Worm (Caenorhabditis elegans) whole organism, L4 larva: ENCODE data around the gene M04C3.1.

Experiments
- F49E8.2 ChIP-seq: sonication (generic microtip); optimal IDR thresholded peaks from 2 replicates; lab custom pipeline; 2016; ENCODE audit warnings: missing compliant biosample characterization, mild to moderate bottlenecking, missing genetic modification characterization, borderline replicate concordance
- R02D3.7 ChIP-seq: fragments of 150-350 bp; sonication (generic microtip); optimal IDR thresholded peaks from 3 replicates; lab custom pipeline; 2014; ENCODE audit warnings: missing biosample characterization, missing genetic modification characterization
- T20F7.1 ChIP-seq: fragments of 200-800 bp; sonication (Bioruptor generic); optimal IDR thresholded peaks from 2 replicates; lab custom pipeline; 2018; ENCODE audit warnings: mild to moderate bottlenecking, missing genetic modification characterization, missing compliant biosample characterization
- dmd-6 ChIP-seq: fragments of 200-800 bp; sonication (Bioruptor generic); IDR thresholded peaks from 2 replicates; pipeline ENCODE4 v1.3.6; 2022; ENCODE audit warnings: missing genetic modification reagents, missing genetic modification characterization, missing compliant biosample characterization
- lim-7 ChIP-seq: fragments of 200-800 bp; sonication (Bioruptor generic); IDR thresholded peaks from 2 replicates; pipeline ENCODE4 v1.3.6; 2022; ENCODE audit warnings: missing genetic modification characterization, missing compliant biosample characterization
- lin-38 ChIP-seq: fragments of 200-800 bp; sonication (Bioruptor generic); IDR thresholded peaks from 2 replicates; pipeline ENCODE4 v1.3.6; 2022; ENCODE audit warnings: missing genetic modification reagents, missing genetic modification characterization, missing compliant biosample characterization
- lir-3 ChIP-seq: sonication (generic microtip); optimal IDR thresholded peaks from 2 replicates; lab custom pipeline; 2016; ENCODE audit warnings: mild to moderate bottlenecking, missing genetic modification characterization, missing compliant biosample characterization
- lsy-2 ChIP-seq, 2 experiments: fragments of 150-350 bp in 1 of 2; sonication (generic microtip) in 1 of 2; optimal IDR thresholded peaks; 2 replicates each; lab custom pipeline; 2014 to 2017; ENCODE audit warnings: missing biosample characterization in 2 of 2, missing genetic modification characterization in 2 of 2
- snpc-4 ChIP-seq: fragments of 150-350 bp; optimal IDR thresholded peaks from 2 replicates; lab custom pipeline; 2014; ENCODE audit warnings: missing biosample characterization, missing genetic modification characterization

- TF ChIP-seq lsy-2 (tag; optimal IDR thresholded peaks at IDR 0.05; lab: Kevin White, UChicago) = no peak
- no peak for TF ChIP-seq snpc-4 (tag; lab: Kevin White, UChicago)
- no peak for TF ChIP-seq lin-38 (GFP tag; lab: Robert Waterston, UW)
- no peak for TF ChIP-seq T20F7.1 (GFP tag; lab: Kevin White, UChicago)
- TF ChIP-seq lir-3 (tag; lab: Kevin White, UChicago) = no peak
- TF ChIP-seq lim-7 (GFP tag; lab: Robert Waterston, UW) = no peak
- no peak for TF ChIP-seq dmd-6 (GFP tag; lab: Robert Waterston, UW)
- no peak for TF ChIP-seq F49E8.2
- TF ChIP-seq R02D3.7 (tag; lab: Kevin White, UChicago) = no peak
Observed at ce11 chrV:19401429-19401828, 44.0 kb downstream of the M04C3.1 start.
